Worm (Caenorhabditis elegans) whole organism, L3 larva: ENCODE data around the gene F49H6.12.
A peak's percentile ranks its signal among the peaks of the same experiment; 100 is the strongest.

Source experiments
- R02D3.7 ChIP-seq: fragments of 150-350 bp; optimal IDR thresholded peaks from 2 replicates; lab custom pipeline; 2014; ENCODE audit warnings: missing biosample characterization, missing genetic modification characterization
- ama-1 ChIP-seq: fragments of 150-350 bp; optimal IDR thresholded peaks from 2 replicates; lab custom pipeline; 2018
- ceh-28 ChIP-seq: fragments of 150-350 bp; optimal IDR thresholded peaks from 2 replicates; lab custom pipeline; 2014; ENCODE audit warnings: missing biosample characterization, missing genetic modification reagents, missing genetic modification characterization
- ceh-82 ChIP-seq: fragments of 150-350 bp; optimal IDR thresholded peaks from 2 replicates; lab custom pipeline; 2014; ENCODE audit warnings: missing biosample characterization, missing genetic modification characterization
- ceh-9 ChIP-seq: sonication (generic microtip); optimal IDR thresholded peaks from 2 replicates; lab custom pipeline; 2018; ENCODE audit warnings: missing biosample characterization, missing genetic modification characterization
- daf-12 ChIP-seq: fragments of 150-350 bp; optimal IDR thresholded peaks from 2 replicates; lab custom pipeline; 2014; ENCODE audit warnings: missing biosample characterization, missing genetic modification reagents, missing genetic modification characterization
- egl-27 ChIP-seq: sonication (generic microtip); optimal IDR thresholded peaks from 4 replicates; lab custom pipeline; 2017; ENCODE audit warnings: missing biosample characterization, missing genetic modification reagents, missing genetic modification characterization
- elt-2 ChIP-seq: sonication (generic microtip); optimal IDR thresholded peaks from 2 replicates; lab custom pipeline; 2016; ENCODE audit warnings: missing genetic modification reagents, mild to moderate bottlenecking, missing genetic modification characterization, missing compliant biosample characterization
- elt-3 ChIP-seq, 3 experiments: fragments of 150-350 bp in 1 of 3; sonication (generic microtip) in 2 of 3; optimal IDR thresholded peaks; 2 replicates in 2 of 3; 4 replicates in 1 of 3; lab custom pipeline; 2014 to 2017; ENCODE audit warnings: missing biosample characterization in 3 of 3, missing genetic modification characterization in 3 of 3
- eor-1 ChIP-seq, 2 experiments: fragments of 150-350 bp; optimal IDR thresholded peaks; 2 replicates each; lab custom pipeline; 2014 to 2018; ENCODE audit warnings: missing biosample characterization in 2 of 2, missing genetic modification characterization in 2 of 2
- fkh-10 ChIP-seq: sonication (generic microtip); optimal IDR thresholded peaks from 2 replicates; lab custom pipeline; 2017; ENCODE audit warnings: missing biosample characterization, missing genetic modification reagents, missing genetic modification characterization
- fkh-2 ChIP-seq: fragments of 150-350 bp; optimal IDR thresholded peaks from 2 replicates; lab custom pipeline; 2014; ENCODE audit warnings: missing biosample characterization, missing genetic modification reagents, missing genetic modification characterization
- fos-1 ChIP-seq: fragments of 150-350 bp; optimal IDR thresholded peaks from 2 replicates; lab custom pipeline; 2014; ENCODE audit warnings: missing biosample characterization, missing genetic modification characterization
- jun-1 ChIP-seq: fragments of 150-350 bp; optimal IDR thresholded peaks from 2 replicates; lab custom pipeline; 2014; ENCODE audit warnings: missing biosample characterization, missing genetic modification reagents, missing genetic modification characterization
- lin-15B ChIP-seq: fragments of 150-350 bp; optimal IDR thresholded peaks from 2 replicates; lab custom pipeline; 2014; ENCODE audit warnings: missing biosample characterization, missing genetic modification characterization
- mdl-1 ChIP-seq: fragments of 150-350 bp; optimal IDR thresholded peaks from 2 replicates; lab custom pipeline; 2014; ENCODE audit warnings: missing biosample characterization, missing genetic modification characterization
- mml-1 ChIP-seq: fragments of 150-350 bp; sonication (generic microtip); optimal IDR thresholded peaks from 3 replicates; lab custom pipeline; 2014; ENCODE audit warnings: missing biosample characterization, missing genetic modification characterization
- nfya-1 ChIP-seq: sonication (generic microtip); optimal IDR thresholded peaks from 2 replicates; lab custom pipeline; 2017; ENCODE audit warnings: missing genetic modification characterization, mild to moderate bottlenecking, missing compliant biosample characterization, antibody characterized with exemption, moderate library complexity; ENCODE audit not compliant: insufficient read depth
- nhr-11 ChIP-seq: fragments of 150-350 bp; optimal IDR thresholded peaks from 2 replicates; lab custom pipeline; 2014; ENCODE audit warnings: missing biosample characterization, missing genetic modification characterization
- nhr-12 ChIP-seq: fragments of 150-350 bp; optimal IDR thresholded peaks from 2 replicates; lab custom pipeline; 2014; ENCODE audit warnings: missing biosample characterization, missing genetic modification characterization
- nhr-237 ChIP-seq: fragments of 150-350 bp; optimal IDR thresholded peaks from 2 replicates; lab custom pipeline; 2014; ENCODE audit warnings: missing biosample characterization, missing genetic modification characterization
- nhr-28 ChIP-seq: fragments of 150-350 bp; optimal IDR thresholded peaks from 2 replicates; lab custom pipeline; 2014; ENCODE audit warnings: missing biosample characterization, missing genetic modification characterization
- nhr-43 ChIP-seq: sonication (generic microtip); optimal IDR thresholded peaks from 2 replicates; lab custom pipeline; 2016; ENCODE audit warnings: mild to moderate bottlenecking, missing genetic modification characterization, missing compliant biosample characterization; ENCODE audit not compliant: poor library complexity, severe bottlenecking
- nhr-76 ChIP-seq: fragments of 150-350 bp; sonication (generic microtip); optimal IDR thresholded peaks from 5 replicates; lab custom pipeline; 2014; ENCODE audit warnings: missing biosample characterization, missing genetic modification characterization
- nhr-77 ChIP-seq: fragments of 150-350 bp; optimal IDR thresholded peaks from 2 replicates; lab custom pipeline; 2014; ENCODE audit warnings: missing biosample characterization, missing genetic modification characterization
- pha-4 ChIP-seq: fragments of 150-350 bp; optimal IDR thresholded peaks from 2 replicates; lab custom pipeline; 2014; ENCODE audit warnings: missing biosample characterization, missing genetic modification reagents, missing genetic modification characterization
- sea-2 ChIP-seq: fragments of 150-350 bp; sonication (generic microtip); optimal IDR thresholded peaks from 4 replicates; lab custom pipeline; 2014; ENCODE audit warnings: missing biosample characterization, missing genetic modification reagents, missing genetic modification characterization
- skn-1 ChIP-seq: fragments of 150-350 bp; optimal IDR thresholded peaks from 2 replicates; lab custom pipeline; 2014; ENCODE audit warnings: missing biosample characterization, missing genetic modification characterization
- snpc-4 ChIP-seq: fragments of 150-350 bp; optimal IDR thresholded peaks from 2 replicates; lab custom pipeline; 2014; ENCODE audit warnings: missing biosample characterization, missing genetic modification characterization
- tbx-2 ChIP-seq: sonication (generic microtip); optimal IDR thresholded peaks from 2 replicates; lab custom pipeline; 2016; ENCODE audit warnings: mild to moderate bottlenecking, missing genetic modification characterization, missing compliant biosample characterization
- unc-39 ChIP-seq: sonication (generic microtip); optimal IDR thresholded peaks from 4 replicates; lab custom pipeline; 2017; ENCODE audit warnings: missing biosample characterization, missing genetic modification characterization
- zag-1 ChIP-seq: fragments of 150-350 bp; optimal IDR thresholded peaks from 2 replicates; lab custom pipeline; 2014; ENCODE audit warnings: missing biosample characterization, missing genetic modification characterization
- ztf-11 ChIP-seq: fragments of 150-350 bp; optimal IDR thresholded peaks from 2 replicates; lab custom pipeline; 2014; ENCODE audit warnings: missing biosample characterization, missing genetic modification characterization
- ztf-4 ChIP-seq: fragments of 150-350 bp; optimal IDR thresholded peaks from 2 replicates; lab custom pipeline; 2014; ENCODE audit warnings: missing biosample characterization, missing genetic modification characterization

Gene F49H6.12

ce11 chrV:17042263-17042662 lies 21.0 kb upstream of the F49H6.12 start, which contains the start of gene hpo-33:
Gene hpo-33, plus strand, starts transcription at chrV:17042563.
- TF ChIP-seq sea-2 (GFP tag; lab: Kevin White, UChicago), result no peak
- TF ChIP-seq elt-3 (tag; optimal IDR thresholded peaks at IDR 0.05; lab: Kevin White, UChicago), result no peak
- TF ChIP-seq jun-1 (tag; lab: Kevin White, UChicago), result no peak
- TF ChIP-seq egl-27, result no peak
- no peak for TF ChIP-seq lin-15B (tag; lab: Kevin White, UChicago)
- no peak for TF ChIP-seq ceh-82 (tag; lab: Kevin White, UChicago)
- TF ChIP-seq nhr-43, result no peak
- no peak for TF ChIP-seq nfya-1 (tag; lab: Kevin White, UChicago)
- TF ChIP-seq fkh-2, result no peak
- no peak for TF ChIP-seq ceh-28 (tag; lab: Kevin White, UChicago)
- TF ChIP-seq nhr-11, result no peak
- TF ChIP-seq nhr-28 (tag; lab: Kevin White, UChicago), result no peak
- no peak for TF ChIP-seq ceh-9 (tag; lab: Kevin White, UChicago)
- no peak for TF ChIP-seq snpc-4 (tag; lab: Kevin White, UChicago)

- no peak for TF ChIP-seq zag-1 (tag; lab: Kevin White, UChicago)
- no peak for TF ChIP-seq fkh-10 (GFP tag; lab: Kevin White, UChicago)
- no peak for TF ChIP-seq nhr-12 (tag; lab: Kevin White, UChicago)
- no peak for TF ChIP-seq skn-1
- TF ChIP-seq pha-4 (tag; lab: Kevin White, UChicago), result no peak
Observed at ce11 chrV:17035850-17036249, 14.6 kb upstream of the F49H6.12 start, which contains the start of gene srz-94. Gene srz-94, minus strand, starts transcription at chrV:17035950.

- no peak for TF ChIP-seq nhr-77 (tag; lab: Kevin White, UChicago)
Observed at ce11 chrV:17030430-17030829, 9.2 kb upstream of the F49H6.12 start.

DNA sequence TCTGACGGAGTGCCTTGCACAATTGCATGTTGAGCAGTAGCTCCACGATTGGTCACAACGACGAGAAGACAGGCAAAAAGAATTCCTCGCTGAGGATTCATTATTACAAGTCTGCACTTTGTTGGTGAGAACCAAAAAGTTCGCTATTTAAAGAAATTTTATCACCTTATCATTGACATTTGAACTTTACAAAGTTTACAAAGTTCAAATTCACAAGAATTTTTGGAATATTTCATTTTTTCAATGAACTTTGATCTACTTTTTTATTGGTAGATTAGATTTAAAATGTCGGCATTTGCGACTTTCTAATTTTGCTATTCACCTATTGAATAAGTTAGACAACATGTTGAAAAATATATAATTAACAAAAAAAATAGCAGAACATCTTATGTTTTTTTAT lies 5.0 kb upstream of the F49H6.12 start, which contains the start of gene F49H6.15:
F49H6.15 (minus strand) TSS at position 101 of the 400 bp plus-strand sequence.
- TF ChIP-seq nhr-76 (tag; lab: Kevin White, UChicago) (no peak), unc-39 (no peak), nhr-12 (tag; lab: Kevin White, UChicago) (no peak), ama-1 (lab: Kevin White, UChicago) (no peak), mml-1 (no peak), ztf-11 (tag; lab: Kevin White, UChicago) (no peak), nhr-237 (tag; lab: Kevin White, UChicago) (no peak), elt-2 (no peak), ceh-9 (tag; lab: Kevin White, UChicago) (no peak)

- TF ChIP-seq elt-2, result peak; percentile 70
- peak; percentile 21 for TF ChIP-seq jun-1 (tag; lab: Kevin White, UChicago)
- no peak for TF ChIP-seq daf-12 (tag; lab: Kevin White, UChicago)
- TF ChIP-seq, all 47 proteins: peak for 2
Observed at ce11 chrV:17022613-17023322, 1.5 kb upstream of the F49H6.12 start, which contains the start of the genes F49H6.8 and F49H6.5. Gene F49H6.8, minus strand, starts transcription at chrV:17022663. Gene F49H6.5, plus strand, starts transcription at chrV:17023241.

- TF ChIP-seq tbx-2 (tag; lab: Kevin White, UChicago) (no peak), nhr-43 (no peak), ztf-4 (no peak), R02D3.7 (tag; lab: Kevin White, UChicago) (no peak), nfya-1 (tag; lab: Kevin White, UChicago) (no peak), eor-1 (tag; optimal IDR thresholded peaks at IDR 0.05; lab: Kevin White, UChicago) (no peak), mdl-1 (no peak), ztf-11 (tag; lab: Kevin White, UChicago) (no peak), fos-1 (tag; lab: Kevin White, UChicago) (no peak), lin-15B (tag; lab: Kevin White, UChicago) (no peak), sea-2 (GFP tag; lab: Kevin White, UChicago) (no peak)
Observed at ce11 chrV:17019690-17020089, 1.6 kb downstream of the F49H6.12 start, which contains the start of gene F49H6.17. Gene F49H6.17, plus strand, starts transcription at chrV:17019990.
